Fruit fly (Drosophila melanogaster) S2 (cell line): ENCODE data around the gene Proc.
A peak's percentile ranks its signal among the peaks of the same experiment; 100 is the strongest.

Experiments
- CG8478 ChIP-seq: fragments of >200 bp; optimal IDR thresholded peaks from 2 replicates; lab custom pipeline; 2018
- CTCF ChIP-seq, 2 experiments: fragments of >200 bp; optimal IDR thresholded peaks; 2 replicates each; lab custom pipeline; 2018

Proc gene

dm6 chr2L:7871332-7871731, at the start of gene Proc:
Gene Proc, minus strand, starts transcription at chr2L:7871432.
- TF ChIP-seq CG8478 (lab: Kevin White, UChicago) (no peak), CTCF (optimal IDR thresholded peaks at IDR 0.05; lab: Kevin White, UChicago) (no peak)

DNA sequence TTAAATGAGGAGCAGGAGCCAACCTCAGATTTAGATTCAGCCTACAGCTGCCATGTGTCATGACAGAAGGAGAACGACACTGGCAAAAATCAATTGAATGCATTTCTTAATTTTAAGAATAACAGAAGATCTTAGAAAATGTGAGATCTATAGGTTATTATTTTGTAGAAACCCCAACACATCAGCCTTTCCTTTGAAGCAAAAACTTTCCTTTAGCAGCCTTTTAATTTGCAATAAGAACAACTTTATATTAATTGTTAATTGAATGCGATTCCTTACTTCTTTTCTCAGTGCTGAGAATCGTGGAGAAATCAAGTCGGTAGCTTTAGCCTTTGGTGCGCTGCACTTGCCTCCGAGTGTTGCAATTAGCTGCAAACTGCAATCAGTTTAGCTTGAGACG, 49.4 kb upstream of the Proc start:
- TF ChIP-seq CG8478 (lab: Kevin White, UChicago): no peak
- TF ChIP-seq CTCF (optimal IDR thresholded peaks at IDR 0.05; lab: Kevin White, UChicago): no peak

- TF ChIP-seq CTCF (optimal IDR thresholded peaks at IDR 0.05; lab: Kevin White, UChicago) (no peak), CG8478 (lab: Kevin White, UChicago) (no peak)
Observed at dm6 chr2L:7918770-7919169, 47.5 kb upstream of the Proc start.

dm6 chr2L:7916368-7916767, 45.1 kb upstream of the Proc start:
- TF ChIP-seq CTCF (optimal IDR thresholded peaks at IDR 0.05; lab: Kevin White, UChicago): no peak
- no peak for TF ChIP-seq CG8478 (lab: Kevin White, UChicago)

DNA sequence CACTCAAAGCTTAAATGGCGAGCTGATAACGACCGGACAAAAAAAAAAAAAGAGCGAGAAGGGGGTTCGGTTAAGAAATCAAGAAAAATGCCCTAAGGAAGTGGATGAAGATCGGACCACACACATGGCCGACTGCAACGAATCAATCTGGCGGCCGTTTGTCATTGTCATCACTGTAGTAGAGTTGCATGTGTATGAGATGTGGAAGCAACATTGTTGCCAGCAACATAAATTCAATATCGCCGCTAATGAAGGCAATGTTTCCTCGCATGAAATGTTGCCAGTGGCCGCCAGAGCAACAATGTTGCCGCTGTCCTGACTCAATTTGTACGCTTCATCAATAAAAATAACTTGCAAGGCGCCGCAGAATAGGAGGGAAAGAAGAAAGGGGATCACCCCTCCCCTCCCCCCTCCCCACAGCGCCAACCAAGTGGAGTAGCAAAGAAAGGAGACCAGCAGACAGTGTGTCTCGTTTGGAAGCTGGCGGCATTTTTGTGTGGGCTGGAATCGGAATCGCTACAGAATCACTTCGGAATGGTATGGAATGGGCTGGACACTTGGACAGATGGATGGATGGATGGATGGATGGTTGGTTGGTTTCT, 43.8 kb upstream of the Proc start:
- no peak for TF ChIP-seq CTCF (optimal IDR thresholded peaks at IDR 0.05; lab: Kevin White, UChicago)
- TF ChIP-seq CG8478 (lab: Kevin White, UChicago): no peak

dm6 chr2L:7912878-7913277, 41.6 kb upstream of the Proc start:
- no peak for TF ChIP-seq CTCF (optimal IDR thresholded peaks at IDR 0.05; lab: Kevin White, UChicago)

- TF ChIP-seq CTCF (optimal IDR thresholded peaks at IDR 0.05; lab: Kevin White, UChicago): no peak
- no peak for TF ChIP-seq CG8478 (lab: Kevin White, UChicago)
Observed at dm6 chr2L:7911209-7911859, 40.1 kb upstream of the Proc start.

DNA sequence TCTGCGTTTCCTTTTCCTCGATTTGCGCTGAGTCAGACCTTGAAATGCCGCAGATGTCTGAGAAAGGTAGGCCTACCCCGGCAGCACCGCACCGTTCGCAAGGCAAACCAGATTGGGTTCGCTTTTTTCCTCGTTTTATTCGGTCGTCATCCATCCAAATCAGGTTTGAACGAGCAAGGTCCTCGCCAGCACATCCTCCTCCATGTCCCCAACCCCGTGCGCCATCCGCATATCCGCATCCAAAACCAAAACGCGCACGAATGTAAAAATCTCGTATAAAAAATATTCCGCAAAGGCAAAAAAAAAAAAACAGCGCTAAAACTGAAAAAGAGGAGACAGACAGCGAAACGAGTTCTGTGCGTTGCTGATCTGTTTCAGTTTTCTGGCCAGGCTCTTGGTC, 38.6 kb upstream of the Proc start:
- TF ChIP-seq CG8478 (lab: Kevin White, UChicago) (no peak), CTCF (optimal IDR thresholded peaks at IDR 0.05; lab: Kevin White, UChicago) (no peak)

dm6 chr2L:7909327-7909804, 38.1 kb upstream of the Proc start:
- TF ChIP-seq CG8478 (lab: Kevin White, UChicago) (no peak), CTCF (optimal IDR thresholded peaks at IDR 0.05; lab: Kevin White, UChicago) (no peak)

dm6 chr2L:7901833-7902232, 30.6 kb upstream of the Proc start:
- TF ChIP-seq CTCF (optimal IDR thresholded peaks at IDR 0.05; lab: Kevin White, UChicago) (no peak), CG8478 (lab: Kevin White, UChicago) (no peak)

dm6 chr2L:7899949-7900348, 28.7 kb upstream of the Proc start:
- no peak for TF ChIP-seq CG8478 (lab: Kevin White, UChicago)
- no peak for TF ChIP-seq CTCF (optimal IDR thresholded peaks at IDR 0.05; lab: Kevin White, UChicago)

dm6 chr2L:7899108-7899507, 27.9 kb upstream of the Proc start:
- TF ChIP-seq CTCF (optimal IDR thresholded peaks at IDR 0.05; lab: Kevin White, UChicago) (no peak), CG8478 (lab: Kevin White, UChicago) (no peak)

DNA sequence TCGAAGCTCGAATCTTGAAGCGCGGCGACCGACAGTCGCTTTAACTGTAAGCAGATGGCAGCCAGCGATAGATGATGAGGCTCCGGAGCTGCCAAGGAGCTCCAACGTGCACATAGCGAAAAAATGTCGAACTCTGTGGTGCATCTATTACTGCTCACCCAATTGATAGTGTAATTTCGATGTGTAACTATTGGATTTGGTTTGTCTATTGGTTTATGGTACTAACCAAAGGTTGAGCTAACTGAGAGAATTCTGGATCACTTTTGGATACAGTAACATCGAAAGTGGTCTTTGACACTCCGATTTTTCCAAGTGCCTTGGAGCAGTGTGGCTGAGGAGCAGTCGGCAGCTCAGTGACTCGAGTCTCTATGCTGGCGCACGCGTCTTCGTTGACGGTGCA, 27.3 kb upstream of the Proc start:
- no peak for TF ChIP-seq CG8478 (lab: Kevin White, UChicago)
- TF ChIP-seq CTCF (optimal IDR thresholded peaks at IDR 0.05; lab: Kevin White, UChicago): no peak

DNA sequence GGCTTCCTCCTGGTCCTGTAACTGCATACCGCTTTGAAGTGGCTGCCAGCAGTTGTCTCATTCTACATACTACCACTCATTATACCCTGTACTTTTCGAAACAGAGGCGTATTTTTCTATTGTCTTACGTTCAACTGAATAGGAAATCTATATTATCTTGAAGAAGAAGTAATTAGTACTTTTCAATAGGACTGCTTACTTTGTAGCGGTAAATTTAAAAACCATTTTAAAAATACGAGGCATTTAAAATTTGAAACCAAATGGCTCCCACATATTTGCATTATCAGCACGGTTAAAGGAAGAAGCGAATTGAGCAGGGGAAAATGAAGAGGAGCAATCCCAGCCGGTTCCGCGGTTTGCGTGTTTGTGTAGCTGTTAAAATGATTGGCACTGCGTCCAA, 26.0 kb upstream of the Proc start:
- no peak for TF ChIP-seq CTCF (optimal IDR thresholded peaks at IDR 0.05; lab: Kevin White, UChicago)
- no peak for TF ChIP-seq CG8478 (lab: Kevin White, UChicago)

dm6 chr2L:7890654-7891114, 19.5 kb upstream of the Proc start, which contains the start of gene Spn28Db:
Gene Spn28Db, minus strand, starts transcription at chr2L:7890704.
- TF ChIP-seq CTCF (optimal IDR thresholded peaks at IDR 0.05; lab: Kevin White, UChicago) (peak; percentile 96 to 97), CG8478 (lab: Kevin White, UChicago) (no peak)

- TF ChIP-seq CG8478 (lab: Kevin White, UChicago) (no peak), CTCF (optimal IDR thresholded peaks at IDR 0.05; lab: Kevin White, UChicago) (no peak)
Observed at dm6 chr2L:7889029-7889428, 17.8 kb upstream of the Proc start, which contains the start of gene Spn28Da. Gene Spn28Da, minus strand, starts transcription at chr2L:7889129.
